Worm (Caenorhabditis elegans) whole organism, L2 larva: ENCODE results near the gene hpo-8.

Experiments used
- aly-2 ChIP-seq: fragments of 150-350 bp; optimal IDR thresholded peaks from 2 replicates; lab custom pipeline; 2014; ENCODE audit warnings: missing biosample characterization, missing genetic modification characterization
- ama-1 ChIP-seq: fragments of 150-350 bp; optimal IDR thresholded peaks from 2 replicates; lab custom pipeline; 2018; ENCODE audit warnings: inconsistent platforms
- ceh-82 ChIP-seq: fragments of 150-350 bp; optimal IDR thresholded peaks from 2 replicates; lab custom pipeline; 2014; ENCODE audit warnings: missing biosample characterization, missing genetic modification characterization
- elt-1 ChIP-seq: fragments of 150-350 bp; optimal IDR thresholded peaks from 2 replicates; lab custom pipeline; 2014; ENCODE audit warnings: missing biosample characterization, missing genetic modification characterization
- fos-1 ChIP-seq: fragments of 150-350 bp; optimal IDR thresholded peaks from 2 replicates; lab custom pipeline; 2014; ENCODE audit warnings: missing biosample characterization, missing genetic modification characterization
- lsy-2 ChIP-seq, 2 experiments: fragments of 150-350 bp in 1 of 2; sonication (generic microtip) in 1 of 2; optimal IDR thresholded peaks; 2 replicates each; lab custom pipeline; 2014 to 2017; ENCODE audit warnings: missing biosample characterization in 2 of 2, missing genetic modification characterization in 2 of 2
- mab-5 ChIP-seq: fragments of 150-350 bp; optimal IDR thresholded peaks from 2 replicates; lab custom pipeline; 2014; ENCODE audit warnings: missing biosample characterization, missing genetic modification characterization
- mdl-1 ChIP-seq, 2 experiments: fragments of 150-350 bp in 1 of 2; sonication (generic microtip) in 1 of 2; optimal IDR thresholded peaks; 2 replicates each; lab custom pipeline; 2017; ENCODE audit warnings: missing biosample characterization in 2 of 2, missing genetic modification characterization in 2 of 2
- nhr-129 ChIP-seq: fragments of 150-350 bp; optimal IDR thresholded peaks from 2 replicates; lab custom pipeline; 2014; ENCODE audit warnings: missing biosample characterization, missing genetic modification characterization
- nhr-6 ChIP-seq: fragments of 150-350 bp; optimal IDR thresholded peaks from 2 replicates; lab custom pipeline; 2014; ENCODE audit warnings: missing biosample characterization, missing genetic modification characterization
- peb-1 ChIP-seq: fragments of 150-350 bp; optimal IDR thresholded peaks from 2 replicates; lab custom pipeline; 2014; ENCODE audit warnings: missing biosample characterization, missing genetic modification characterization
- snpc-4 ChIP-seq: fragments of 150-350 bp; optimal IDR thresholded peaks from 2 replicates; lab custom pipeline; 2014; ENCODE audit warnings: missing biosample characterization, missing genetic modification characterization

DNA sequence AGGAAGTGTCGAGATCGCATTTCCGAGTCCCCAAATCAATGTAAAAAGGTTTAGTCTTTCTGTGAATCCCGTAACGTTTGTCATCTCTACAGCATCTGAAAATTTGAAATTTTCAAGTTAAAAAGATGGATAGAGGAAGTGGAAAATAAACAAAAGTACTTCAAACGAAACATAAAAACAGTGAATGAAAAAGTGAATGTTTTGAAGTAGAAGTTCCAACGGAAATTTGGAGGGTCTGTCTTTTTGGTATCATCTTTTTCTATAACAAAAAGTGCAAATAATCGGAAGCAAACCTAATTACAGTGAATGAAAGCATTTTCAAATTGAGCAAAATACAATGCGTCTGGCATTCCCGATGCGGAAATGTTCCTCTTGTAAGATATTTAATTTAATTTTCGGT, 7.4 kb downstream of the hpo-8 start, which contains the start of gene lgc-54:
- no peak for TF ChIP-seq ceh-82 (tag; lab: Kevin White, UChicago)
- TF ChIP-seq ama-1 (lab: Kevin White, UChicago), result no peak
- no peak for TF ChIP-seq fos-1 (tag; lab: Kevin White, UChicago)
- TF ChIP-seq aly-2, result no peak
- no peak for TF ChIP-seq peb-1 (tag; lab: Kevin White, UChicago)
- no peak for TF ChIP-seq mdl-1 (tag; optimal IDR thresholded peaks at IDR 0.05; lab: Kevin White, UChicago)
- TF ChIP-seq snpc-4 (tag; lab: Kevin White, UChicago), result no peak
- no peak for TF ChIP-seq lsy-2 (tag; optimal IDR thresholded peaks at IDR 0.05; lab: Kevin White, UChicago)
- TF ChIP-seq nhr-129, result no peak
- no peak for TF ChIP-seq elt-1 (tag; lab: Kevin White, UChicago)
- TF ChIP-seq mab-5 (tag; lab: Kevin White, UChicago), result no peak
- TF ChIP-seq nhr-6 (tag; lab: Kevin White, UChicago), result no peak
